Fruit fly (Drosophila melanogaster) whole organism, wandering third instar larva: ENCODE measurements around the gene Wdr37.
A peak's percentile ranks its signal among the peaks of the same experiment; 100 is the strongest.

Experiments used
- Abd-B ChIP-seq: fragments of >200 bp; optimal IDR thresholded peaks from 2 replicates; lab custom pipeline; 2017; ENCODE audit warnings: missing biosample characterization, missing genetic modification characterization
- CG32264 ChIP-seq: fragments of 200-800 bp; sonication (Bioruptor generic); optimal IDR thresholded peaks from 2 replicates; lab custom pipeline; 2016; ENCODE audit warnings: missing biosample characterization, missing genetic modification characterization
- CG9705 ChIP-seq: fragments of 200-800 bp; sonication (Bioruptor generic); optimal IDR thresholded peaks from 2 replicates; lab custom pipeline; 2018; ENCODE audit warnings: missing biosample characterization, mild to moderate bottlenecking, missing genetic modification characterization
- CrebA ChIP-seq: fragments of 200-800 bp; sonication (Bioruptor generic); optimal IDR thresholded peaks from 2 replicates; lab custom pipeline; 2016; ENCODE audit warnings: missing biosample characterization, mild to moderate bottlenecking, missing genetic modification characterization, borderline replicate concordance
- Dfd ChIP-seq: fragments of >200 bp; optimal IDR thresholded peaks from 2 replicates; lab custom pipeline; 2017; ENCODE audit warnings: missing biosample characterization, missing genetic modification characterization
- Dif ChIP-seq: fragments of 200-275, 200-300 bp; sonication (Bioruptor generic); optimal IDR thresholded peaks from 2 replicates; lab custom pipeline; 2018; ENCODE audit warnings: missing biosample characterization, missing genetic modification characterization; ENCODE audit not compliant: partially characterized antibody
- GATAd ChIP-seq: sonication (Bioruptor generic); optimal IDR thresholded peaks from 2 replicates; lab custom pipeline; 2016; ENCODE audit warnings: missing biosample characterization, missing genetic modification characterization
- HLH106 ChIP-seq: fragments of 200-800 bp; optimal IDR thresholded peaks from 3 replicates; lab custom pipeline; 2019; ENCODE audit warnings: missing biosample characterization, mild to moderate bottlenecking, missing genetic modification characterization, moderate library complexity
- Hr78 ChIP-seq: fragments of >200 bp; optimal IDR thresholded peaks from 2 replicates; lab custom pipeline; 2017; ENCODE audit warnings: missing biosample characterization, missing genetic modification characterization
- Hr83 ChIP-seq: fragments of 200-300 bp; sonication (Bioruptor generic); optimal IDR thresholded peaks from 2 replicates; lab custom pipeline; 2016; ENCODE audit warnings: missing biosample characterization, mild to moderate bottlenecking, missing genetic modification characterization, moderate library complexity; ENCODE audit not compliant: poor library complexity, severe bottlenecking
- Jra ChIP-seq: sonication (Bioruptor generic); optimal IDR thresholded peaks from 2 replicates; lab custom pipeline; 2016; ENCODE audit warnings: missing biosample characterization, missing genetic modification characterization
- Myc ChIP-seq: fragments of >200 bp; optimal IDR thresholded peaks from 2 replicates; lab custom pipeline; 2017
- N ChIP-seq: fragments of >200 bp; optimal IDR thresholded peaks from 2 replicates; lab custom pipeline; 2018; ENCODE audit warnings: missing biosample characterization, missing external identifiers, missing genetic modification characterization
- OdsH ChIP-seq: fragments of 200-800 bp; sonication (Bioruptor generic); optimal IDR thresholded peaks from 2 replicates; lab custom pipeline; 2016; ENCODE audit warnings: missing biosample characterization, mild to moderate bottlenecking, missing genetic modification characterization
- Rel ChIP-seq, 2 experiments: fragments of 200-800 bp; sonication (Bioruptor generic) in 1 of 2; optimal IDR thresholded peaks; 2 replicates in 1 of 2; 3 replicates in 1 of 2; lab custom pipeline; 2016 to 2019; ENCODE audit warnings: mild to moderate bottlenecking in 2 of 2, missing biosample characterization in 2 of 2, missing genetic modification characterization in 2 of 2, moderate library complexity in 1 of 2
- Sp1 ChIP-seq: fragments of 200-800 bp; sonication (Bioruptor generic); optimal IDR thresholded peaks from 3 replicates; lab custom pipeline; 2019; ENCODE audit warnings: missing biosample characterization, mild to moderate bottlenecking, missing genetic modification characterization, moderate library complexity
- br ChIP-seq: fragments of 200-800 bp; sonication (Bioruptor generic); optimal IDR thresholded peaks from 2 replicates; lab custom pipeline; 2016; ENCODE audit warnings: missing biosample characterization, missing genetic modification characterization
- brk ChIP-seq: fragments of 200-800 bp; sonication (Bioruptor generic); optimal IDR thresholded peaks from 2 replicates; lab custom pipeline; 2016; ENCODE audit warnings: missing biosample characterization, mild to moderate bottlenecking, missing genetic modification characterization
- dl ChIP-seq, 2 experiments: fragments of 175-275, 200-275 bp in 1 of 2; fragments of 200-275 bp in 1 of 2; sonication (Bioruptor generic); optimal IDR thresholded peaks; lab custom pipeline; 2018; ENCODE audit warnings: mild to moderate bottlenecking in 2 of 2, missing biosample characterization in 2 of 2, missing genetic modification characterization in 2 of 2, moderate library complexity in 2 of 2; ENCODE audit not compliant: partially characterized antibody in 2 of 2, insufficient read depth in 1 of 2
- dmrt93B ChIP-seq: fragments of 200-800 bp; sonication (Bioruptor generic); optimal IDR thresholded peaks from 2 replicates; lab custom pipeline; 2018; ENCODE audit warnings: missing biosample characterization, mild to moderate bottlenecking, missing genetic modification characterization
- dsf ChIP-seq: sonication (Bioruptor generic); optimal IDR thresholded peaks from 2 replicates; lab custom pipeline; 2016; ENCODE audit warnings: missing biosample characterization, missing genetic modification characterization, borderline replicate concordance
- ey ChIP-seq: fragments of 200-800 bp; sonication (Bioruptor generic); optimal IDR thresholded peaks from 2 replicates; lab custom pipeline; 2016; ENCODE audit warnings: missing biosample characterization, missing genetic modification characterization
- foxo ChIP-seq, 2 experiments: fragments of 200-800 bp; sonication (Bioruptor generic); optimal IDR thresholded peaks; 2 replicates in 1 of 2; 3 replicates in 1 of 2; lab custom pipeline; 2016 to 2017; ENCODE audit warnings: missing biosample characterization in 2 of 2, missing genetic modification characterization in 2 of 2
- fru ChIP-seq: fragments of 200-800 bp; sonication (Bioruptor generic); optimal IDR thresholded peaks from 3 replicates; lab custom pipeline; 2016; ENCODE audit warnings: missing biosample characterization, mild to moderate bottlenecking, missing genetic modification characterization
- h ChIP-seq: fragments of 200-800 bp; sonication (Bioruptor generic); optimal IDR thresholded peaks from 3 replicates; lab custom pipeline; 2016; ENCODE audit warnings: missing biosample characterization, mild to moderate bottlenecking, missing genetic modification characterization
- lola ChIP-seq: fragments of >200 bp; optimal IDR thresholded peaks from 2 replicates; lab custom pipeline; 2017; ENCODE audit warnings: missing biosample characterization, missing genetic modification characterization
- psq ChIP-seq: fragments of 200-800 bp; sonication (Bioruptor generic); optimal IDR thresholded peaks from 3 replicates; lab custom pipeline; 2017; ENCODE audit warnings: missing biosample characterization, mild to moderate bottlenecking, missing genetic modification characterization, moderate library complexity
- rgr ChIP-seq: fragments of 200-800 bp; sonication (Bioruptor generic); optimal IDR thresholded peaks from 3 replicates; lab custom pipeline; 2016; ENCODE audit warnings: missing biosample characterization, mild to moderate bottlenecking, missing genetic modification characterization
- sv ChIP-seq: fragments of 200-800 bp; sonication (Bioruptor generic); optimal IDR thresholded peaks from 3 replicates; lab custom pipeline; 2016; ENCODE audit warnings: missing biosample characterization, missing genetic modification characterization
- tai ChIP-seq: sonication (Bioruptor generic); optimal IDR thresholded peaks from 2 replicates; lab custom pipeline; 2016; ENCODE audit warnings: missing biosample characterization, missing genetic modification characterization
- usp ChIP-seq: fragments of >200 bp; optimal IDR thresholded peaks from 2 replicates; lab custom pipeline; 2017; ENCODE audit warnings: missing biosample characterization, missing genetic modification characterization

The Wdr37 gene

DNA sequence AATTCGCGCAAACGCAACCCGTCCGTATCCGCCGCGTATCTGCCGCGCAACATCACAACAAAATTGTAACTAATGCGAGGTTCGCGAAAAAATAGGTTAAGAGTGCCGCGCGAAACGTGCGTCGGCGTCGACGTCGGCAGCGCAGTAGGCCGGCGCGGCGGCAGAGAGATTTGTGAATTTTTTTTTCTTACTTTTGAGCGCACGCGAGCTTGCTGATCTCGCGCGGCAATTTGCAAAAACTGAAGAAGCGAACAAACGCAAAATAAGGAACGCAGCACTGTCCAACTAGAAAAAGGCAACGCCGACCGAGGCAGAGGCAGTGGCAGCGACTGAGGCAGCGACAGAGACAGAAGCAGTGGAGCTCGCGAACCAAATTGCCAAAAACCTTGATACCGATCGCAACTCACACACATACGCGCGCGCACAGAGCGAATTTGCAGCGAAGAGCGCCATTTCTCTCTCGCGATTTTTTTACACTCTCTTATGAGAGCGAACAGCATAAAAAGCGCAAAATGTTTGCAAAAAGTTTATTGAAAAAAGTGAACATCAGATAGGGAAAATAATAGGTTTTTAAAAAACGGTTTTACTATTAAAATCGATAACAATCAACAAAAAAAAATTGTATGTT is 44.7 kb upstream of the Wdr37 start:
- TF ChIP-seq dsf (GFP tag; lab: Kevin White, UChicago) (no peak), Hr78 (GFP tag; lab: Kevin White, UChicago) (no peak), dl (GFP tag; optimal IDR thresholded peaks at IDR 0.05; lab: Kevin White, UChicago; ENCODE audit: insufficient read depth in 1 of 2, partially characterized antibody in 2 of 2) (peak; percentile 48 to 81), fru (GFP tag; lab: Kevin White, UChicago) (peak; percentile 30), Dif (GFP tag; lab: Kevin White, UChicago) (peak; percentile 79)

DNA sequence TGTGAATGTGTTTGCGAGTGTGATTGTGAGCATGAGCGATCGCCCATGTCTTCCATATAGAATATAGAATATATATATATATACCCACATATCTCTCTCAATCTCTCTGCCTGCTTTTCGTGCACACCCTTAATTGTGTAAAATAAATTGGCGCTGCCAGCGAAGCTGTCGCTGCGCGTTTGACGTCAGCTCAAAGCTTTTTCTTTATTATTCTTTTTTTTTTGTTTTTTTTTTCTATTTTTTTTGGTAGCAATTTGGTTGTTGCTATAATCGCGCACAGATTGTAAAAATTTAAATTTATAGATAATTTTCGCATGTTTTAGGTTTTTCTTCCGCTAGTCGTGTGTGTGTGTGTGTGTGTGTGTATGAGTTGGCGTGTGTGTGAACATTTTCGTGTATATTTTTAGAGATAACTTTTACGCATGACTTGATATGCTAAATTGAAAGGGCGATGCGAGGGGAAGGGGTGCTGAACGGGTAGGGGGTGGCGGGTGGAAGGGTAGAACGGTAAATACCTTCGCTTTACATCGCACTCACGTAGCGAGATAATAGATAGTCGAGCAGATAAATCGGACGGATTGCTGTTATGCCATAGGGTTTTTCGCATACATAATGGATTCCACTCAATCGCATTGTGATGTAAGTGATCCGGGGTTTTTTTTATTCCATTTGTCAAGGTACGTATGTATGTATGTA is 42.8 kb upstream of the Wdr37 start:
- no peak for TF ChIP-seq brk
- peak; percentile 19 for TF ChIP-seq Rel (GFP tag; optimal IDR thresholded peaks at IDR 0.05; lab: Kevin White, UChicago)
- no peak for TF ChIP-seq Rel (tag; optimal IDR thresholded peaks at IDR 0.05; lab: Kevin White, UChicago)
- no peak for TF ChIP-seq rgr (GFP tag; lab: Kevin White, UChicago)
- no peak for TF ChIP-seq HLH106 (tag; lab: Kevin White, UChicago)
- TF ChIP-seq usp (GFP tag; lab: Kevin White, UChicago), result no peak
- TF ChIP-seq GATAd (GFP tag; lab: Kevin White, UChicago), result no peak
- TF ChIP-seq sv, result no peak
- TF ChIP-seq h (GFP tag; lab: Kevin White, UChicago), result no peak
- no peak for TF ChIP-seq Dfd
- no peak for TF ChIP-seq lola (GFP tag; lab: Kevin White, UChicago)
- TF ChIP-seq CrebA (GFP tag; lab: Kevin White, UChicago), result peak; percentile 36

DNA sequence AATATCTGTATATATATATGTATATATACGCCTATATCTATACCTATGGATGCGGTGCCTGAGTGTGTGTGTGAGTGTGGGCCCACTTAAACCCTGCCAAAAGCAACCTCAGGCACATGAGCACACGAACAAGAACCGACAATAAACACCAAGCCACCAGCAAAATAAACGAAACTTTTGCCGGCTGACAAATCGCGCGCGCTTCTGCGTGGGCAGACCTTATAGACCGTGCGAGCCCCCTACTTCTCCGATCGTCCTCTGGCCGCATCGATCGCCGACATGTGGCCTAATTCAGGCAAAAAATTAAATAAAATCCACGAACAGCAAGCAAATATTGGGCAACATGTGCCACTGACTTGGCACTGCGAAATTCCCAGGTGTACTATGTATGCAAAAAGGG is 40.7 kb upstream of the Wdr37 start:
- TF ChIP-seq CG32264 (GFP tag; lab: Kevin White, UChicago), result no peak
- TF ChIP-seq Dif (GFP tag; lab: Kevin White, UChicago), result no peak
- no peak for TF ChIP-seq Hr83 (GFP tag; lab: Kevin White, UChicago)
- TF ChIP-seq tai (GFP tag; lab: Kevin White, UChicago), result no peak
- TF ChIP-seq CrebA (GFP tag; lab: Kevin White, UChicago), result no peak

DNA sequence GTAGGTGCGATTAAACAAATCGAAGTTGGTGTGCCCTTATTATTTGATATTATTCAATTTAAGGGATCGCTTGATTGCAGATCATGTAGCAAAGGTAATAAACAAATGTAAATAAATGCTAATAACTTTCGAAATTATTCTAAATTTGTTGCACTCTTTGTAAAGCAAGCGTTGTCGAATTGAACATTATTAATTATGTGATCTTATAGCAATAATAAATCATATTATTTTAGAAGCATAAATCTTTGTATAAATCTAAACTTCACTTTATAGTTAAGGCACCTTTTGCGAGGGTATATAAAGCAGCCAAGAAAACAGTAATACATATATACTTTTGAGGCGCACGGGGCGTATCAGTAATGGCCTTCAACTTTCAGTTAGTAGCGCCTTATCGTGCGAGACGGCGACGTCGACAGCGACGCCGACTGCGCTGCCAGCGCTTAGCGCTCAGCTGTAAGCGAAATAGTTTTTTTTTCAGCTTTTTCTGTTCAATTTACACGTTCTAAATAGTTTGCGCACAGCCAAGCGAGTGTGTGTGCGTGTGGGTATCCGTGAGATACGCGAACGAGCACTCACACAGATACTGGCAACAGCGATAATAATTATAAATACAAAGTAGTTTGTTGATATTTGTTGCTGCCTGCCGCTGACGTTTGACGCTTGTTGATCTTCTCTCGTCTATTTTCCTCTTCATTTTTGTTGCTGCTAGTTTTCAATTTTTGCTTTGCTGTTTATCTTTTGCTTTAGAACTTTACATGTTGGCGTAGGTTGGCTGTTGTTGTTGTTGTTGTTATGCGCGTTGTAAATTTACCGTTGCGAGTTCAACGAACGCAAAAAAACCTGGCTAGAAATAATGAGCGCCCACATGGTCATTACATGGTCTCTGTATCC is 36.6 kb upstream of the Wdr37 start:
- TF ChIP-seq HLH106 (tag; lab: Kevin White, UChicago) (peak; percentile 21), Myc (lab: Kevin White, UChicago) (no peak), foxo (GFP tag; optimal IDR thresholded peaks at IDR 0.05; lab: Kevin White, UChicago) (peak in 1 of 2 experiments; percentile 52), dmrt93B (GFP tag; lab: Kevin White, UChicago) (no peak), sv (peak; percentile 11), Abd-B (GFP tag; lab: Kevin White, UChicago) (no peak), N (GFP tag; lab: Kevin White, UChicago) (no peak), OdsH (GFP tag; lab: Kevin White, UChicago) (peak; percentile 39), fru (GFP tag; lab: Kevin White, UChicago) (peak; percentile 43), CG9705 (GFP tag; lab: Kevin White, UChicago) (no peak), psq (GFP tag; lab: Kevin White, UChicago) (no peak), Jra (no peak), br (GFP tag; lab: Kevin White, UChicago) (no peak), ey (GFP tag; lab: Kevin White, UChicago) (peak; percentile 17), dl (GFP tag; optimal IDR thresholded peaks at IDR 0.05; lab: Kevin White, UChicago; ENCODE audit: insufficient read depth in 1 of 2, partially characterized antibody in 2 of 2) (no peak), Sp1 (GFP tag; lab: Kevin White, UChicago) (no peak), h (GFP tag; lab: Kevin White, UChicago) (peak; percentile 59)
